Worm (Caenorhabditis elegans): ENCODE data around the gene T05D4.2.

ce11 chrIII:13525118-13525839 is 37.6 kb downstream of the T05D4.2 start:
- TF ChIP-seq blmp-1 (tag; optimal IDR thresholded peaks at IDR 0.05; ENCODE audit: insufficient read depth) (no peak), elt-3 (tag; optimal IDR thresholded peaks at IDR 0.05) (no peak), fos-1 (tag; optimal IDR thresholded peaks at IDR 0.05) (no peak), sma-3 (GFP tag; optimal IDR thresholded peaks at IDR 0.05) (no peak), nhr-237 (tag; optimal IDR thresholded peaks at IDR 0.05) (no peak)
